Worm (Caenorhabditis elegans): Measurements from ENCODE around the gene Y73F4A.2.

DNA sequence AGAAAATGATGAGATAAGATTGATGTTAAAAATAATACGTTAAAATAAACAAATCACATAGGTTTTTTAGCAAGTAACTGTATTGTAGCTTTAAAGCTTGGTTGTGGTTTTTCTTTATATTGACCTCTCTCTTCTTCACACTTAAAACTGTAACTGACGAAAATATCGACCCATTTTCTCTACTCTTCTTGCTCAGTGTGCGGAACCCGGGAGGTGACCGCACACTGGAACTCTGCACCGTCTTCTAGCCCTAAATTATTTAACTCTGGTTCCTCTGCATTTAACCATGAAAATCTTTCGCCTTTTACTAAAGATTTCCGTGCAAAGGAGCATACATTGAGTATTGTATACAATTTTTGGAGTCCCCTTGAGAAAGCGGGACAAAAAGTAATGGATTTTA lies 48.7 kb downstream of the Y73F4A.2 start:
- TF ChIP-seq attf-5 (GFP tag; optimal IDR thresholded peaks at IDR 0.05), result no peak
- no peak for TF ChIP-seq ceh-100 (GFP tag; IDR thresholded peaks at IDR 0.05)
